Worm (Caenorhabditis elegans) whole organism, L2 larva: Measurements from ENCODE around the gene bus-18.
A peak's percentile ranks its signal among the peaks of the same experiment; 100 is the strongest.

Experiments
- R02D3.7 ChIP-seq: fragments of 150-350 bp; optimal IDR thresholded peaks from 2 replicates; lab custom pipeline; 2014; ENCODE audit warnings: missing biosample characterization, missing genetic modification characterization
- aly-2 ChIP-seq: fragments of 150-350 bp; optimal IDR thresholded peaks from 2 replicates; lab custom pipeline; 2014; ENCODE audit warnings: missing biosample characterization, missing genetic modification characterization
- blmp-1 ChIP-seq: sonication (generic microtip); optimal IDR thresholded peaks from 2 replicates; lab custom pipeline; 2017; ENCODE audit warnings: missing genetic modification characterization, mild to moderate bottlenecking, missing compliant biosample characterization, antibody characterized with exemption, moderate library complexity; ENCODE audit not compliant: insufficient read depth
- elt-3 ChIP-seq: sonication (generic microtip); optimal IDR thresholded peaks from 2 replicates; lab custom pipeline; 2017; ENCODE audit warnings: missing biosample characterization, missing genetic modification characterization
- nhr-237 ChIP-seq: fragments of 150-350 bp; optimal IDR thresholded peaks from 2 replicates; lab custom pipeline; 2014; ENCODE audit warnings: missing biosample characterization, missing genetic modification characterization
- unc-39 ChIP-seq: fragments of 150-350 bp; optimal IDR thresholded peaks from 2 replicates; lab custom pipeline; 2014; ENCODE audit warnings: missing biosample characterization, missing genetic modification characterization
- unc-62 ChIP-seq: fragments of 150-350 bp; optimal IDR thresholded peaks from 2 replicates; lab custom pipeline; 2014; ENCODE audit warnings: missing biosample characterization, missing genetic modification reagents, missing genetic modification characterization
- ztf-4 ChIP-seq: fragments of 150-350 bp; optimal IDR thresholded peaks from 2 replicates; lab custom pipeline; 2014; ENCODE audit warnings: missing biosample characterization, missing genetic modification characterization

DNA sequence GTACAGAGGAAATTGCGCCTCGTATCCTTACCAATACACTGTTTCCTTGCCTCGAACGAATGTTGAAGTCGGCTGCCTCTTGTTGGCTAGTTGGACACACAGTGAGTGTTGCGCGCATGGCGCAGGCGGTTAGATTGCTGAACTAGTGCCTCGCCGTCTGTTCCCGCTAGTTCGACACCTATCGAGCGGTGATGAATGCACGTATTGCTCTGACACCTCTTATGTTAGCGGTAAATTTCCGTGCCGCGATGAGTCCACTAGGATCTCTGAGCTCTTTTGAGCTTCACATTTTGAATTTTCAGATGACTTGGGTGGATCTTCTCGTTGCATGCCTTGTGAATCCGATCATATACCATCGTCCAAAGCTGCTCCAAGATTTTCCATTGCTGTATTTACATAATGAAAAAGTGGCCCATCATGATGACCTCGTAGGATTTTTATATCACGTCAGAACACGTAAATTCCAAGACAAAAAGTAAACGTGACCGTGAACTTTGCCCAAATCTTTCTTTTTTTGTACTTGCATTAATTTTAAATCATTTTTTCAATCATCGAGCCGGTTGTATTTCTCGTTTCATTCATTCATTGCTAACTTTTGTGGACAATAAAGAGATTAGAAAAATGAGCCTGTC is 9.4 kb downstream of the bus-18 start, which contains the start of gene F55A11.11:
- TF ChIP-seq unc-62 (GFP tag; lab: Kevin White, UChicago) (no peak), unc-39 (tag; lab: Kevin White, UChicago) (no peak), R02D3.7 (tag; lab: Kevin White, UChicago) (no peak), elt-3 (no peak), aly-2 (tag; lab: Kevin White, UChicago) (no peak), ztf-4 (no peak), nhr-237 (tag; lab: Kevin White, UChicago) (no peak), blmp-1 (tag; lab: Kevin White, UChicago) (peak; percentile 67)
